Fruit fly (Drosophila melanogaster): Measurements from ENCODE around the gene kmr.

Gene kmr

DNA sequence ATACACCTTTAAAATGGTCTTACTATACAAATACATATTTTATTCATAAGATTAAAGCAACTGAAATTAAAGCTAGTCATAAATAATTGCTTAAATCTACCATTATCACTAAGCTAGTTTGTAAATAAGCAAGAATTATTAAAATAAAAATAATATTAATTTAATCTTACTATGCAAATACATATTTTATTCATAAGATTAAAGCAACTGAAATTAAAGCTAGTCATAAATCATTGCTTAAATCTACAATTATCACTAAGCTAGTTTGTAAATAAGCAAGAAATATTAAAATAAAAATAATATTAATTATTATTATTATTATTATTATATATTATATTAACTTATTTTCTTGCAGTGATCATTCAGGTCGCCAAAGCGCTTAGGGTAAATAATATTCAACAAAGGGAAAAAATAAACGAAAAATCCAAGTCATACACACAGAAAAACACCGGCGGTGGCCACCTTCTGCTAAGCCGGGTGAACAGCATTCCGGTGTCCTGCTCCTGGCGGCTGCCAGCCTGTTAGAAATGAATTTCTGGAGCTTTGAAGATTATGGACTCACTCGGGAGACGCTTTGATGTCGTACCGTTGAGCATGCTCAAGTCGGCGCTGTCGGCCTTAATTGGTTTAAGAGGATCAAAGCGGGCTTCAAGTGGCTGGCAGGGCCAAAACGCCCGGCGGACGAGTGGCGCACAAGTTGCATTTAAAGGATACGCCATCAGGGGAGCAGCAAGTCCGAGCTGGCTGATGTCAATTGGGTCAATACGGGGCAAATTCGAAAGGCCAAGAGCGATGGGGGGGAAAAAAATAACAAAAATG, 89.1 kb downstream of the kmr start (continued):
- TF ChIP-seq CG32772 (GFP tag; IDR thresholded peaks at IDR 0.05) (no peak), kni (GFP tag; optimal IDR thresholded peaks at IDR 0.05) (no peak), Asciz (GFP tag; optimal IDR thresholded peaks at IDR 0.05) (peak; percentile 31), CG11696 (GFP tag; IDR thresholded peaks at IDR 0.05) (no peak), CG17568 (GFP tag; optimal IDR thresholded peaks at IDR 0.05) (no peak), CG4282 (GFP tag; optimal IDR thresholded peaks at IDR 0.05) (no peak), Oaz (GFP tag; IDR thresholded peaks at IDR 0.05) (no peak), en (GFP tag; optimal IDR thresholded peaks at IDR 0.05) (no peak), CG17361 (GFP tag; IDR thresholded peaks at IDR 0.05) (peak; percentile 73; the same call in 1 of the 3 replicates), CG9817 (tag; optimal IDR thresholded peaks at IDR 0.05) (no peak), CG12659 (GFP tag; optimal IDR thresholded peaks at IDR 0.05) (peak; percentile 22), Med (GFP tag) (peak; percentile 40), CG15269 (tag; optimal IDR thresholded peaks at IDR 0.05) (peak; percentile 53), CG4424 (GFP tag; optimal IDR thresholded peaks at IDR 0.05) (no peak), caup (GFP tag; optimal IDR thresholded peaks at IDR 0.05; ENCODE audit: severe bottlenecking) (no peak), az2 (GFP tag; optimal IDR thresholded peaks at IDR 0.05) (peak; percentile 34), Xrp1 (GFP tag; IDR thresholded peaks at IDR 0.05) (no peak), aop (GFP tag; IDR thresholded peaks at IDR 0.05) (no peak), rib (GFP tag; IDR thresholded peaks at IDR 0.05) (no peak), CG1233 (GFP tag; optimal IDR thresholded peaks at IDR 0.05) (peak; percentile 29), CG14710 (tag; optimal IDR thresholded peaks at IDR 0.05) (peak; percentile 19), CG18011 (GFP tag; optimal IDR thresholded peaks at IDR 0.05) (no peak), toy (GFP tag; IDR thresholded peaks at IDR 0.05) (no peak), sna (GFP tag; IDR thresholded peaks at IDR 0.05; ENCODE audit: partially characterized antibody) (no peak), Elba2 (GFP tag; optimal IDR thresholded peaks at IDR 0.05) (no peak), CG6689 (GFP tag; IDR thresholded peaks at IDR 0.05) (0 out of 2 replicates have a peak, but pooled peaks have one; percentile 29), sens (GFP tag) (peak; percentile 59), zfh2 (GFP tag; optimal IDR thresholded peaks at IDR 0.05) (no peak), CG1792 (GFP tag; optimal IDR thresholded peaks at IDR 0.05) (no peak), CG1602 (GFP tag; optimal IDR thresholded peaks at IDR 0.05) (no peak), pros (GFP tag; optimal IDR thresholded peaks at IDR 0.05) (peak; percentile 96), vnd (GFP tag; IDR thresholded peaks at IDR 0.05; ENCODE audit: partially characterized antibody) (no peak), NK7.1 (GFP tag; optimal IDR thresholded peaks at IDR 0.05) (no peak), GATAe (GFP tag; conservative IDR thresholded peaks at IDR 0.05) (no peak), pho (GFP tag; optimal IDR thresholded peaks at IDR 0.05) (no peak), bbx (GFP tag; IDR thresholded peaks at IDR 0.05; ENCODE audit: partially characterized antibody) (no peak), CHES-1-like (GFP tag; optimal IDR thresholded peaks at IDR 0.05) (no peak), Hsf (GFP tag; optimal IDR thresholded peaks at IDR 0.05) (no peak), HLH54F (GFP tag; optimal IDR thresholded peaks at IDR 0.05) (no peak), fd64A (GFP tag; optimal IDR thresholded peaks at IDR 0.05) (no peak), tll (GFP tag; optimal IDR thresholded peaks at IDR 0.05) (no peak), CG18764 (GFP tag; optimal IDR thresholded peaks at IDR 0.05) (no peak), bcd (GFP tag; optimal IDR thresholded peaks at IDR 0.05) (peak; percentile 42), CG15514 (GFP tag; optimal IDR thresholded peaks at IDR 0.05) (no peak), Dip3 (GFP tag; optimal IDR thresholded peaks at IDR 0.05) (no peak), CG12769 (tag; optimal IDR thresholded peaks at IDR 0.05) (no peak), CG4328 (GFP tag; optimal IDR thresholded peaks at IDR 0.05) (no peak), Eip74EF (GFP tag; optimal IDR thresholded peaks at IDR 0.05) (peak in 1 of 2 experiments; percentile 19), Side (GFP tag; optimal IDR thresholded peaks at IDR 0.05) (no peak)
